Worm (Caenorhabditis elegans) whole organism, L4 larva: Measurements from ENCODE around the gene irk-2.

ENCODE experiments used
- D1046.2 ChIP-seq: fragments of 200-800 bp; sonication (Bioruptor generic); IDR thresholded peaks from 2 replicates; pipeline ENCODE4 v1.3.6; 2022; ENCODE audit warnings: missing genetic modification characterization, missing compliant biosample characterization
- F10B5.3 ChIP-seq: sonication (generic microtip); optimal IDR thresholded peaks from 2 replicates; lab custom pipeline; 2016; ENCODE audit warnings: mild to moderate bottlenecking, missing genetic modification characterization, missing compliant biosample characterization
- F37D6.2 ChIP-seq: sonication (generic microtip); optimal IDR thresholded peaks from 2 replicates; lab custom pipeline; 2016; ENCODE audit warnings: mild to moderate bottlenecking, missing genetic modification characterization, missing compliant biosample characterization
- T20F7.1 ChIP-seq: fragments of 200-800 bp; sonication (Bioruptor generic); optimal IDR thresholded peaks from 2 replicates; lab custom pipeline; 2018; ENCODE audit warnings: mild to moderate bottlenecking, missing genetic modification characterization, missing compliant biosample characterization
- Y48G9A.11 ChIP-seq: fragments of 200-800 bp; sonication (Bioruptor generic); IDR thresholded peaks from 2 replicates; pipeline ENCODE4 v1.3.6; 2022; ENCODE audit warnings: missing genetic modification reagents, missing genetic modification characterization, missing compliant biosample characterization
- ZK337.2 ChIP-seq: fragments of 200-800 bp; sonication (Bioruptor generic); IDR thresholded peaks from 2 replicates; pipeline ENCODE4 v1.3.6; 2022; ENCODE audit warnings: missing genetic modification reagents, missing genetic modification characterization, missing compliant biosample characterization
- aha-1 ChIP-seq: fragments of 150-350 bp; peaks from one replicate; lab custom pipeline; 2014; ENCODE audit warnings: missing biosample characterization, missing genetic modification characterization
- attf-4 ChIP-seq: sonication (generic microtip); optimal IDR thresholded peaks from 3 replicates; lab custom pipeline; 2017; ENCODE audit warnings: missing biosample characterization, missing genetic modification characterization
- ceh-20 ChIP-seq: fragments of 200-800 bp; sonication (Bioruptor generic); IDR thresholded peaks from 2 replicates; pipeline ENCODE4 v1.3.6; 2022; ENCODE audit warnings: missing genetic modification reagents, missing genetic modification characterization, missing compliant biosample characterization
- ceh-32 ChIP-seq: sonication (generic microtip); optimal IDR thresholded peaks from 2 replicates; lab custom pipeline; 2016; ENCODE audit warnings: mild to moderate bottlenecking, missing genetic modification characterization, missing compliant biosample characterization; ENCODE audit not compliant: poor library complexity
- cey-2 ChIP-seq: sonication (generic microtip); optimal IDR thresholded peaks from 3 replicates; lab custom pipeline; 2017; ENCODE audit warnings: missing genetic modification characterization, mild to moderate bottlenecking, missing compliant biosample characterization, antibody characterized with exemption, borderline replicate concordance; ENCODE audit not compliant: insufficient read depth
- ctbp-1 ChIP-seq: fragments of 200-800 bp; sonication (Bioruptor generic); IDR thresholded peaks from 2 replicates; pipeline ENCODE4 v1.3.6; 2022; ENCODE audit warnings: missing genetic modification reagents, missing genetic modification characterization, missing compliant biosample characterization
- daf-16 ChIP-seq, 3 experiments: sonication (generic microtip); optimal IDR thresholded peaks; 2 replicates each; lab custom pipeline; 2016 to 2017; ENCODE audit warnings: missing genetic modification characterization in 3 of 3, missing genetic modification reagents in 3 of 3, mild to moderate bottlenecking in 2 of 3, missing compliant biosample characterization in 2 of 3, missing biosample characterization in 1 of 3, moderate library complexity in 1 of 3
- daf-8 ChIP-seq: fragments of 200-800 bp; sonication (Bioruptor generic); IDR thresholded peaks from 2 replicates; pipeline ENCODE4 v1.3.6; 2022; ENCODE audit warnings: missing genetic modification characterization, missing compliant biosample characterization
- dmd-6 ChIP-seq: fragments of 200-800 bp; sonication (Bioruptor generic); IDR thresholded peaks from 2 replicates; pipeline ENCODE4 v1.3.6; 2022; ENCODE audit warnings: missing genetic modification reagents, missing genetic modification characterization, missing compliant biosample characterization
- dmd-8 ChIP-seq: fragments of 200-800 bp; sonication (Bioruptor generic); IDR thresholded peaks from 2 replicates; pipeline ENCODE4 v1.3.6; 2022; ENCODE audit warnings: missing genetic modification characterization, missing compliant biosample characterization
- egl-27 ChIP-seq: sonication (generic microtip); optimal IDR thresholded peaks from 3 replicates; lab custom pipeline; 2017; ENCODE audit warnings: missing biosample characterization, missing genetic modification reagents, missing genetic modification characterization
- hlh-11 ChIP-seq: fragments of 200-800 bp; sonication (Bioruptor generic); optimal IDR thresholded peaks from 2 replicates; lab custom pipeline; 2018; ENCODE audit warnings: mild to moderate bottlenecking, missing genetic modification characterization, missing compliant biosample characterization
- hmg-1.1 ChIP-seq: fragments of 200-800 bp; sonication (Bioruptor generic); IDR thresholded peaks from 2 replicates; pipeline ENCODE4 v1.3.6; 2022; ENCODE audit warnings: missing genetic modification reagents, missing genetic modification characterization, missing compliant biosample characterization
- lim-7 ChIP-seq: fragments of 200-800 bp; sonication (Bioruptor generic); IDR thresholded peaks from 2 replicates; pipeline ENCODE4 v1.3.6; 2022; ENCODE audit warnings: missing genetic modification characterization, missing compliant biosample characterization
- lin-15B ChIP-seq: fragments of 150-350 bp; sonication (generic microtip); optimal IDR thresholded peaks from 3 replicates; lab custom pipeline; 2014; ENCODE audit warnings: missing biosample characterization, missing genetic modification characterization
- lin-38 ChIP-seq: fragments of 200-800 bp; sonication (Bioruptor generic); IDR thresholded peaks from 2 replicates; pipeline ENCODE4 v1.3.6; 2022; ENCODE audit warnings: missing genetic modification reagents, missing genetic modification characterization, missing compliant biosample characterization
- lin-39 ChIP-seq: fragments of 150-350 bp; optimal IDR thresholded peaks from 2 replicates; lab custom pipeline; 2014; ENCODE audit warnings: missing biosample characterization, missing genetic modification reagents, missing genetic modification characterization
- lir-3 ChIP-seq: sonication (generic microtip); optimal IDR thresholded peaks from 2 replicates; lab custom pipeline; 2016; ENCODE audit warnings: mild to moderate bottlenecking, missing genetic modification characterization, missing compliant biosample characterization
- mdl-1 ChIP-seq, 2 experiments: fragments of 150-350 bp in 1 of 2; sonication (generic microtip) in 1 of 2; optimal IDR thresholded peaks; 2 replicates each; lab custom pipeline; 2014 to 2017; ENCODE audit warnings: missing biosample characterization in 2 of 2, missing genetic modification characterization in 2 of 2
- mep-1 ChIP-seq: fragments of 150-350 bp; sonication (generic microtip); optimal IDR thresholded peaks from 3 replicates; lab custom pipeline; 2014; ENCODE audit warnings: missing biosample characterization, missing genetic modification characterization
- mes-2 ChIP-seq: sonication (generic microtip); optimal IDR thresholded peaks from 2 replicates; lab custom pipeline; 2016; ENCODE audit warnings: missing genotype, mild to moderate bottlenecking, missing genetic modification characterization, missing compliant biosample characterization; ENCODE audit not compliant: poor library complexity, severe bottlenecking
- mxl-2 ChIP-seq: fragments of 200-800 bp; sonication (Bioruptor generic); conservative IDR thresholded peaks from 2 replicates; pipeline ENCODE4 v1.3.6; 2022; ENCODE audit warnings: missing genetic modification reagents, missing genetic modification characterization, missing compliant biosample characterization
- nhr-102 ChIP-seq: sonication (generic microtip); optimal IDR thresholded peaks from 2 replicates; lab custom pipeline; 2016; ENCODE audit warnings: mild to moderate bottlenecking, missing genetic modification characterization, moderate library complexity, missing compliant biosample characterization
- nhr-11 ChIP-seq: fragments of 150-350 bp; optimal IDR thresholded peaks from 2 replicates; lab custom pipeline; 2014; ENCODE audit warnings: missing biosample characterization, missing genetic modification characterization
- nhr-237 ChIP-seq: sonication (generic microtip); optimal IDR thresholded peaks from 2 replicates; lab custom pipeline; 2017; ENCODE audit warnings: missing biosample characterization, missing genetic modification characterization
- nhr-25 ChIP-seq: sonication (generic microtip); optimal IDR thresholded peaks from 2 replicates; lab custom pipeline; 2017; ENCODE audit warnings: missing genetic modification characterization, mild to moderate bottlenecking, missing compliant biosample characterization, antibody characterized with exemption, moderate library complexity, borderline replicate concordance; ENCODE audit not compliant: insufficient read depth
- nhr-42 ChIP-seq: fragments of 200-800 bp; sonication (Bioruptor generic); IDR thresholded peaks from 2 replicates; pipeline ENCODE4 v1.3.6; 2022; ENCODE audit warnings: missing genetic modification characterization, missing compliant biosample characterization
- nhr-48 ChIP-seq: sonication (generic microtip); optimal IDR thresholded peaks from 2 replicates; lab custom pipeline; 2016; ENCODE audit warnings: mild to moderate bottlenecking, missing genetic modification characterization, missing compliant biosample characterization
- nhr-6 ChIP-seq: fragments of 150-350 bp; optimal IDR thresholded peaks from 2 replicates; lab custom pipeline; 2014; ENCODE audit warnings: missing biosample characterization, missing genetic modification characterization
- pha-4 ChIP-seq, 2 experiments: fragments of 150-350 bp in 1 of 2; fragments of 200-800 bp in 1 of 2; sonication (Bioruptor generic) in 1 of 2; IDR thresholded peaks in 1 of 2; optimal IDR thresholded peaks in 1 of 2; 2 replicates each; pipeline versions ENCODE4 v1.3.6 to Lab custom; 2014 to 2022; ENCODE audit warnings: missing genetic modification characterization in 2 of 2, missing genetic modification reagents in 2 of 2, missing biosample characterization in 1 of 2, missing compliant biosample characterization in 1 of 2
- rbr-2 ChIP-seq: sonication (generic microtip); optimal IDR thresholded peaks from 2 replicates; lab custom pipeline; 2016; ENCODE audit warnings: missing genotype, missing genetic modification characterization, missing compliant biosample characterization
- set-16 ChIP-seq: fragments of 200-800 bp; sonication (Bioruptor generic); IDR thresholded peaks from 2 replicates; pipeline ENCODE4 v1.3.6; 2022; ENCODE audit warnings: missing genetic modification reagents, missing genetic modification characterization, missing compliant biosample characterization
- snpc-4 ChIP-seq: fragments of 150-350 bp; optimal IDR thresholded peaks from 2 replicates; lab custom pipeline; 2014; ENCODE audit warnings: missing biosample characterization, missing genetic modification characterization
- spr-3 ChIP-seq: fragments of 200-800 bp; sonication (Bioruptor generic); optimal IDR thresholded peaks from 2 replicates; lab custom pipeline; 2018; ENCODE audit warnings: mild to moderate bottlenecking, missing genetic modification characterization, missing compliant biosample characterization
- tra-1 ChIP-seq: fragments of 200-800 bp; sonication (Bioruptor generic); IDR thresholded peaks from 2 replicates; pipeline ENCODE4 v1.3.6; 2022; ENCODE audit warnings: missing genetic modification reagents, missing genetic modification characterization, missing compliant biosample characterization
- unc-130 ChIP-seq: sonication (generic microtip); optimal IDR thresholded peaks from 2 replicates; lab custom pipeline; 2016; ENCODE audit warnings: missing genetic modification reagents, missing genetic modification characterization, missing compliant biosample characterization
- unc-62 ChIP-seq, 3 experiments: fragments of 150-350 bp in 1 of 3; sonication (generic microtip); optimal IDR thresholded peaks in 2 of 3; peaks in 1 of 3; 1 replicate in 1 of 3; 2 replicates in 2 of 3; lab custom pipeline; 2014 to 2017; ENCODE audit warnings: missing biosample characterization in 3 of 3, missing genetic modification characterization in 3 of 3, missing genetic modification reagents in 3 of 3, missing genotype in 1 of 3
- zip-11 ChIP-seq: fragments of 200-800 bp; sonication (Bioruptor generic); IDR thresholded peaks from 2 replicates; pipeline ENCODE4 v1.3.6; 2022; ENCODE audit warnings: missing genetic modification characterization, missing compliant biosample characterization
- zip-2 ChIP-seq: fragments of 150-350 bp; optimal IDR thresholded peaks from 2 replicates; lab custom pipeline; 2014; ENCODE audit warnings: missing biosample characterization, missing genetic modification characterization
- ztf-7 ChIP-seq: fragments of 150-350 bp; optimal IDR thresholded peaks from 2 replicates; lab custom pipeline; 2014; ENCODE audit warnings: missing biosample characterization, missing genetic modification characterization

The irk-2 gene

DNA sequence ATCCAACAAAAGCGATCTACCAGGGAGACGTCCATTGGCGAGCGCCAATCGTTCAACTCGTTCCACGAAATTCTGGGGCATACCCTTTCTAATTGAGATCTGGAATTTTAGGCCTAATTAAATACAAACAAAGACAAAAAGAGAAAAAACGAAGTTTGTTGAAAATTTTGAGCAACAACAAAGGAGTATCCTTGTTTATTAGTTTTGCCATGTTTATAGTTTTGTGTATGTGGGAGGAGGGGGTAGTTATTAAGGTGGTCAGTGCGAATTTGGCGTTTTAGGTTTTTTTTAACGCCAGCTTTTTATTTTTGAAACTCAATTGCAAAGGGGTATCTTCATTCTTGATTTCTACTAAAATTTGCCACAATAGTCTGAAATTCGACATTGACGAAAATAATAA is at the start of gene irk-2:
Gene irk-2, minus strand, starts transcription at position 101 of the 400 bp plus-strand sequence.
- no peak for TF ChIP-seq nhr-102 (tag; lab: Kevin White, UChicago)

DNA sequence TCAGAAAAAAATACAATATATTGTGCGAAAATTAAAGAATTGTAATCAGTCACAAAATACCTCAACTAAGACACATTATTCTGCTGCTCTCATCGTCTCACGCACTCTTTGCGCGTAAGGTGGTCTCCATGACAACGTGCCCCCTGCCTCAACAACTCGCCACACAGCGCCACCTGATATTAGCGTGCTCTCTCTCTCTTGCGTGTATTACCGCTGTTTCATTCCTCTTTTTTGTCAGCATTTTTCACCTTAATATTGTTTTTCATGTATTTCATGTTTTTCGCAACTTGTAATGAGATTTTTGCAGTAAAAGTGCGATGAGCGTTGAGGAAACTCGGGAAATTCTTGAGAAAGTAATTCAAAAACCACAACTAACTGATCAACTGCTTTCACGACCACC is 49.2 kb upstream of the irk-2 start, which contains the start of gene dyf-11:
Gene dyf-11, plus strand, starts transcription at position 301 of the 400 bp plus-strand sequence.
- TF ChIP-seq hmg-1.1 (GFP tag; lab: Robert Waterston, UW) (no peak), aha-1 (tag; lab: Kevin White, UChicago) (peak; percentile 39), T20F7.1 (no peak), F10B5.3 (no peak)

DNA sequence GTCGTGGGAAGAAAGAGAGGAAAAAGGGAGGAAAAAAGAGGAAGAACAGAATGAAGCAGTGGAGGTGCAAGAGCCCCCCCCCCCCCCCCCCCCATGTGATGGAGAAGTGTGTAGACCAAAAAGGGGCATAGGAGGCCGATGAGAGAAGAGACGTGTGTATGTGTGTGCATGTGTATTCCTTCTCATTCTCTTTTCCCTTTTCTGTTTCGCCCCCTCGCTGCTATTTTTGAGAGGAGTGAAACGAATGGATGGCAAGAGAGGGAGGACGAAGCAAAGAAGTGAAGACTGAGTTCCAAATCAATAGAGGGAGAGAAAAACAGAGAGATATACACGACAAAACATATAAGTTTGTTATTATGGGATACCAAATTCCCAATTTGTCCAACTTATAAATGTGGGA is 46.3 kb upstream of the irk-2 start:
- TF ChIP-seq egl-27 (tag; lab: Kevin White, UChicago) = no peak
- peak in 1 of 2 experiments; percentile 44 for TF ChIP-seq mdl-1 (tag; optimal IDR thresholded peaks at IDR 0.05; lab: Kevin White, UChicago)
- no peak for TF ChIP-seq spr-3 (GFP tag; lab: Kevin White, UChicago)
- peak; percentile 12 for TF ChIP-seq nhr-6 (tag; lab: Kevin White, UChicago)
- TF ChIP-seq dmd-6 = no peak
- TF ChIP-seq pha-4 (GFP tag; IDR thresholded peaks at IDR 0.05; lab: Robert Waterston, UW) = no peak
- TF ChIP-seq pha-4 (tag; optimal IDR thresholded peaks at IDR 0.05; lab: Kevin White, UChicago) = no peak
- TF ChIP-seq lin-15B = no peak
- no peak for TF ChIP-seq nhr-11
- peak; percentile 54 for TF ChIP-seq set-16 (GFP tag; lab: Robert Waterston, UW)
- TF ChIP-seq attf-4 (tag; lab: Kevin White, UChicago) = no peak
- TF ChIP-seq lin-38 (GFP tag; lab: Robert Waterston, UW) = no peak
- TF ChIP-seq snpc-4 (tag; lab: Kevin White, UChicago) = no peak
- no peak for TF ChIP-seq ceh-32 (tag; lab: Kevin White, UChicago)
- no peak for TF ChIP-seq zip-11 (GFP tag; lab: Robert Waterston, UW)
- no peak for TF ChIP-seq nhr-25 (tag; lab: Kevin White, UChicago)
- no peak for TF ChIP-seq dmd-8 (GFP tag; lab: Robert Waterston, UW)
- no peak for TF ChIP-seq lir-3 (tag; lab: Kevin White, UChicago)
- TF ChIP-seq Y48G9A.11 (GFP tag; lab: Robert Waterston, UW) = no peak
- no peak for TF ChIP-seq daf-8
- TF ChIP-seq cey-2 (tag; lab: Kevin White, UChicago) = no peak
- TF ChIP-seq lin-39 (tag; lab: Kevin White, UChicago) = no peak
- TF ChIP-seq F37D6.2 (tag; lab: Kevin White, UChicago) = no peak
- TF ChIP-seq hlh-11 = peak; percentile 32
- no peak for TF ChIP-seq ceh-20 (GFP tag; lab: Robert Waterston, UW)
- TF ChIP-seq rbr-2 = peak; percentile 10
- TF ChIP-seq mes-2 (tag; lab: Kevin White, UChicago) = peak; percentile 25
- TF ChIP-seq zip-2 (tag; lab: Kevin White, UChicago) = no peak
- TF ChIP-seq nhr-237 (tag; lab: Kevin White, UChicago) = no peak
- TF ChIP-seq ctbp-1 (GFP tag; lab: Robert Waterston, UW) = no peak
- no peak for TF ChIP-seq daf-16 (GFP tag; optimal IDR thresholded peaks at IDR 0.05; lab: Kevin White, UChicago)
- TF ChIP-seq daf-16 (tag; optimal IDR thresholded peaks at IDR 0.05; lab: Kevin White, UChicago) = no peak
- TF ChIP-seq D1046.2 (GFP tag; lab: Robert Waterston, UW) = no peak
- TF ChIP-seq ztf-7 (tag; lab: Kevin White, UChicago) = no peak
- no peak for TF ChIP-seq lim-7
- TF ChIP-seq nhr-102 (tag; lab: Kevin White, UChicago) = no peak
- no peak for TF ChIP-seq unc-130
- no peak for TF ChIP-seq unc-62 (GFP tag; optimal IDR thresholded peaks at IDR 0.05 in 1 of 2; lab: Kevin White, UChicago)
- no peak for TF ChIP-seq unc-62 (tag; optimal IDR thresholded peaks at IDR 0.05; lab: Kevin White, UChicago)
- no peak for TF ChIP-seq nhr-42 (GFP tag; lab: Robert Waterston, UW)
- no peak for TF ChIP-seq mxl-2
- no peak for TF ChIP-seq tra-1 (GFP tag; lab: Robert Waterston, UW)
- TF ChIP-seq ZK337.2 (GFP tag; lab: Robert Waterston, UW) = no peak
- peak; percentile 44 for TF ChIP-seq mep-1
- TF ChIP-seq nhr-48 = no peak
